Worm (Caenorhabditis elegans): Measurements from ENCODE around the gene cest-8.

ce11 chrX:12176873-12177293 is 42.6 kb upstream of the cest-8 start:
- no peak for TF ChIP-seq ztf-11 (tag; optimal IDR thresholded peaks at IDR 0.05)
- TF ChIP-seq unc-62 (GFP tag; optimal IDR thresholded peaks at IDR 0.05) = no peak
- TF ChIP-seq lsy-2 (tag; optimal IDR thresholded peaks at IDR 0.05) = no peak
- TF ChIP-seq ces-1 (GFP tag; optimal IDR thresholded peaks at IDR 0.05) = no peak
- no peak for TF ChIP-seq blmp-1 (tag; optimal IDR thresholded peaks at IDR 0.05)
- TF ChIP-seq unc-39 (tag; optimal IDR thresholded peaks at IDR 0.05) = no peak
- no peak for TF ChIP-seq nhr-76 (tag; optimal IDR thresholded peaks at IDR 0.05)
- no peak for TF ChIP-seq tbx-8 (GFP tag; optimal IDR thresholded peaks at IDR 0.05)
- TF ChIP-seq elt-3 (tag; optimal IDR thresholded peaks at IDR 0.05) = no peak
- TF ChIP-seq snpc-4 (tag; optimal IDR thresholded peaks at IDR 0.05) = no peak
- TF ChIP-seq nhr-12 (tag; optimal IDR thresholded peaks at IDR 0.05) = no peak
- TF ChIP-seq nhr-28 (tag; optimal IDR thresholded peaks at IDR 0.05) = no peak
